Fruit fly (Drosophila melanogaster) S2 (cell line): Measurements from ENCODE around the gene Lgr4.

Experiments
- CG8478 ChIP-seq: fragments of >200 bp; optimal IDR thresholded peaks from 2 replicates; lab custom pipeline; 2018
- CTCF ChIP-seq, 2 experiments: fragments of >200 bp; optimal IDR thresholded peaks; 2 replicates each; lab custom pipeline; 2018

DNA sequence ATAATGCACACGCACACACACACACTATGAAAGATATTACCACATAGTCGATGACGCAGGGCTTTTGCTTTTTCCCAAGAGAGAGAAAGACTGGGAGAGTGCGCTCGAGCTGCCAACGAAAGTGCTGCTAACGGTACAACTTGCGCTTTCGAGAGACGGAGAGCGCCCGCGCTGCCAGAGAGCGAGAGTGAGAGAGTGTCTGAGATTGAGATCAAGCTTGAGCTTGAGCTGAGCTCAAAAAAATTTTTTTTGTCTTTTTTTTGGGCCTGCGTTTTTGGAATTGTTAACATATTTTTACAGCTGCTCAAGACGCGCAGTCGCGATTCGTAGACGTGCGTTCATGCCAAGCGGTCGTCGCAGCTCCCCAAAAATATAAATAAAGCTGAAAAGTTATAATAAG, 50.1 kb downstream of the Lgr4 start, which contains the start of gene CG32645:
- TF ChIP-seq CG8478 (lab: Kevin White, UChicago) (no peak), CTCF (optimal IDR thresholded peaks at IDR 0.05; lab: Kevin White, UChicago) (no peak)
